Worm (Caenorhabditis elegans) whole organism, L1 larva: ENCODE data around the gene F09G2.2.

Experiments
- C16A3.4 ChIP-seq: fragments of 150-350 bp; optimal IDR thresholded peaks from 2 replicates; lab custom pipeline; 2014; ENCODE audit warnings: missing biosample characterization, missing genetic modification characterization
- aha-1 ChIP-seq: fragments of 150-350 bp; optimal IDR thresholded peaks from 2 replicates; lab custom pipeline; 2014; ENCODE audit warnings: missing biosample characterization, missing genetic modification characterization
- alr-1 ChIP-seq: fragments of 200-800 bp; sonication (Bioruptor generic); optimal IDR thresholded peaks from 2 replicates; lab custom pipeline; 2018; ENCODE audit warnings: borderline replicate concordance, mild to moderate bottlenecking, missing genetic modification characterization, missing compliant biosample characterization
- aly-2 ChIP-seq: fragments of 150-350 bp; optimal IDR thresholded peaks from 2 replicates; lab custom pipeline; 2014; ENCODE audit warnings: missing biosample characterization, missing genetic modification characterization
- ama-1 ChIP-seq: fragments of 150-350 bp; optimal IDR thresholded peaks from 2 replicates; lab custom pipeline; 2014
- ceh-63 ChIP-seq: fragments of 200-800 bp; sonication (Bioruptor generic); optimal IDR thresholded peaks from 2 replicates; lab custom pipeline; 2018; ENCODE audit warnings: mild to moderate bottlenecking, missing genetic modification characterization, missing compliant biosample characterization
- ceh-8 ChIP-seq: fragments of 200-800 bp; sonication (Bioruptor generic); optimal IDR thresholded peaks from 2 replicates; lab custom pipeline; 2018; ENCODE audit warnings: mild to moderate bottlenecking, missing genetic modification characterization, moderate library complexity, missing compliant biosample characterization
- ceh-82 ChIP-seq, 3 experiments: fragments of 150-350 bp in 1 of 3; sonication (generic microtip) in 2 of 3; optimal IDR thresholded peaks; 2 replicates each; lab custom pipeline; 2014 to 2017; ENCODE audit warnings: missing biosample characterization in 3 of 3, missing genetic modification characterization in 3 of 3
- dpl-1 ChIP-seq, 3 experiments: fragments of 150-350 bp in 2 of 3; sonication (generic microtip) in 1 of 3; optimal IDR thresholded peaks; 2 replicates each; lab custom pipeline; 2014 to 2017; ENCODE audit warnings: missing biosample characterization in 3 of 3, missing genetic modification characterization in 3 of 3, missing genetic modification reagents in 3 of 3
- efl-1 ChIP-seq, 4 experiments: fragments of 150-350 bp; optimal IDR thresholded peaks in 3 of 4; peaks in 1 of 4; 1 replicate in 1 of 4; 2 replicates in 3 of 4; lab custom pipeline; 2014; ENCODE audit warnings: missing biosample characterization in 2 of 4, missing genetic modification characterization in 2 of 4, missing genetic modification reagents in 2 of 4
- egl-13 ChIP-seq: sonication (generic microtip); optimal IDR thresholded peaks from 2 replicates; lab custom pipeline; 2016; ENCODE audit warnings: missing genotype, missing genetic modification reagents, missing genetic modification characterization, missing compliant biosample characterization
- fkh-10 ChIP-seq: sonication (generic microtip); optimal IDR thresholded peaks from 2 replicates; lab custom pipeline; 2017; ENCODE audit warnings: missing biosample characterization, missing genetic modification reagents, missing genetic modification characterization
- fkh-4 ChIP-seq: sonication (generic microtip); optimal IDR thresholded peaks from 2 replicates; lab custom pipeline; 2016; ENCODE audit warnings: missing compliant biosample characterization, missing genetic modification characterization, borderline replicate concordance
- hlh-17 ChIP-seq: fragments of 200-800 bp; sonication (Bioruptor generic); optimal IDR thresholded peaks from 2 replicates; lab custom pipeline; 2018; ENCODE audit warnings: missing genetic modification characterization, mild to moderate bottlenecking, missing compliant biosample characterization, moderate library complexity, borderline replicate concordance
- hlh-4 ChIP-seq: sonication (generic microtip); optimal IDR thresholded peaks from 2 replicates; lab custom pipeline; 2016; ENCODE audit warnings: mild to moderate bottlenecking, missing genetic modification characterization, missing compliant biosample characterization
- isw-1 ChIP-seq: fragments of 200-800 bp; sonication (Bioruptor generic); IDR thresholded peaks from 2 replicates; pipeline ENCODE4 v1.3.6; 2022; ENCODE audit warnings: missing genetic modification characterization, missing compliant biosample characterization
- lin-13 ChIP-seq: fragments of 150-350 bp; optimal IDR thresholded peaks from 2 replicates; lab custom pipeline; 2014; ENCODE audit warnings: missing biosample characterization, missing genetic modification reagents, missing genetic modification characterization
- lin-14 ChIP-seq: fragments of 200-800 bp; sonication (Bioruptor generic); optimal IDR thresholded peaks from 2 replicates; lab custom pipeline; 2018; ENCODE audit warnings: mild to moderate bottlenecking, missing genetic modification characterization, moderate library complexity, missing compliant biosample characterization
- lin-35 ChIP-seq, 2 experiments: fragments of 150-350 bp; optimal IDR thresholded peaks; 2 replicates each; lab custom pipeline; 2014; ENCODE audit warnings: missing biosample characterization in 2 of 2, missing genetic modification characterization in 2 of 2, missing genetic modification reagents in 2 of 2
- lin-39 ChIP-seq: fragments of 150-350 bp; optimal IDR thresholded peaks from 2 replicates; lab custom pipeline; 2014; ENCODE audit warnings: missing biosample characterization, missing genetic modification reagents, missing genetic modification characterization
- lsy-2 ChIP-seq, 2 experiments: fragments of 150-350 bp; optimal IDR thresholded peaks; 2 replicates each; lab custom pipeline; 2014; ENCODE audit warnings: missing biosample characterization in 2 of 2, missing genetic modification characterization in 2 of 2
- mab-9 ChIP-seq: fragments of 200-800 bp; sonication (Bioruptor generic); IDR thresholded peaks from 2 replicates; pipeline ENCODE4 v1.3.6; 2022; ENCODE audit warnings: missing genetic modification reagents, missing genetic modification characterization, missing compliant biosample characterization
- mdl-1 ChIP-seq, 2 experiments: fragments of 150-350 bp; optimal IDR thresholded peaks; 2 replicates each; lab custom pipeline; 2014 to 2017; ENCODE audit warnings: missing biosample characterization in 2 of 2, missing genetic modification characterization in 2 of 2, inconsistent platforms in 1 of 2
- nhr-12 ChIP-seq: sonication (generic microtip); optimal IDR thresholded peaks from 2 replicates; lab custom pipeline; 2017; ENCODE audit warnings: missing biosample characterization, missing genetic modification characterization
- nhr-76 ChIP-seq: sonication (generic microtip); optimal IDR thresholded peaks from 2 replicates; lab custom pipeline; 2017; ENCODE audit warnings: missing biosample characterization, missing genetic modification characterization
- nhr-77 ChIP-seq: fragments of 150-350 bp; optimal IDR thresholded peaks from 2 replicates; lab custom pipeline; 2014; ENCODE audit warnings: missing biosample characterization, missing genetic modification characterization
- nhr-84 ChIP-seq: sonication (generic microtip); optimal IDR thresholded peaks from 2 replicates; lab custom pipeline; 2017; ENCODE audit warnings: missing biosample characterization, missing genetic modification characterization
- nhr-90 ChIP-seq: sonication (generic microtip); optimal IDR thresholded peaks from 2 replicates; lab custom pipeline; 2016; ENCODE audit warnings: mild to moderate bottlenecking, missing genetic modification characterization, missing compliant biosample characterization; ENCODE audit not compliant: poor library complexity
- sptf-1 ChIP-seq: fragments of 150-350 bp; optimal IDR thresholded peaks from 2 replicates; lab custom pipeline; 2014; ENCODE audit warnings: missing biosample characterization, missing genetic modification characterization
- tbx-2 ChIP-seq: sonication (generic microtip); optimal IDR thresholded peaks from 2 replicates; lab custom pipeline; 2016; ENCODE audit warnings: missing genetic modification characterization, missing compliant biosample characterization
- unc-30 ChIP-seq: sonication (generic microtip); optimal IDR thresholded peaks from 2 replicates; lab custom pipeline; 2017; ENCODE audit warnings: missing biosample characterization, missing genetic modification characterization
- unc-62 ChIP-seq: fragments of 150-350 bp; optimal IDR thresholded peaks from 2 replicates; lab custom pipeline; 2014; ENCODE audit warnings: missing biosample characterization, missing genetic modification reagents, missing genetic modification characterization
- unc-86 ChIP-seq: sonication (generic microtip); optimal IDR thresholded peaks from 2 replicates; lab custom pipeline; 2016; ENCODE audit warnings: missing genetic modification characterization, missing compliant biosample characterization
- unc-98 ChIP-seq: fragments of 200-800 bp; sonication (Bioruptor generic); IDR thresholded peaks from 2 replicates; pipeline ENCODE4 v1.3.6; 2022; ENCODE audit warnings: missing genetic modification characterization, missing compliant biosample characterization
- ztf-4 ChIP-seq: fragments of 150-350 bp; optimal IDR thresholded peaks from 2 replicates; lab custom pipeline; 2014; ENCODE audit warnings: missing biosample characterization, missing genetic modification characterization

The F09G2.2 gene

ce11 chrV:7198403-7198802 lies 1.7 kb downstream of the F09G2.2 start (continued):
- peak; percentile 59 for TF ChIP-seq aly-2 (tag; lab: Kevin White, UChicago)
- no peak for TF ChIP-seq ztf-4
- peak in 1 of 2 experiments; percentile 31 for TF ChIP-seq lin-35 (GFP tag; optimal IDR thresholded peaks at IDR 0.05; lab: Kevin White, UChicago)
- TF ChIP-seq ceh-8 (GFP tag; lab: Kevin White, UChicago) = no peak
- TF ChIP-seq ama-1 (lab: Kevin White, UChicago) = peak; percentile 81

DNA sequence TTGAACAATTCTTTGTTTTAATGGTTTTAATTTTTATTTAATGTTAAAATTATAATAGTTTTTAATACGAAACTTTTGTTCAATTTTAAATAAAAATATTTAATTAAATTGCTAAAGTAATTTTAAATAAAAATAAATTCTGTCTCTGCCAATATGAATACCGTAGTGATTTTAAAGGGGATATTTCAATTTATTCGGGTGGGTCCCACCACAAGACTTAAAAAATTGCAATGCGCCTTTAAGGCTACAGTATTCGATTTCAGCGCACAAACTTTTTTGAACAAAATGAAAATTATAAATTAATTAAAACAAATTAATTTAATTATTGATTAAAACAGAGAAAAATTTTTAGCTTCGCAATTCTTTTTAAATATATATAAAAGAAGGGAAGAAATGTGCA lies 2.4 kb downstream of the F09G2.2 start:
- TF ChIP-seq nhr-84 = no peak
- no peak for TF ChIP-seq egl-13 (tag; lab: Kevin White, UChicago)
- TF ChIP-seq, all 84 proteins: peak for 0

ce11 chrV:7199932-7200331 lies 3.2 kb downstream of the F09G2.2 start, which contains the start of gene F09G2.1:
F09G2.1 (plus strand) TSS chrV:7200232.
- TF ChIP-seq unc-98 (no peak), fkh-4 (no peak), lin-39 (tag; lab: Kevin White, UChicago) (no peak), hlh-17 (GFP tag; lab: Kevin White, UChicago) (no peak), hlh-4 (tag; lab: Kevin White, UChicago) (no peak), mab-9 (GFP tag; lab: Robert Waterston, UW) (no peak), aha-1 (no peak), C16A3.4 (tag; lab: Kevin White, UChicago) (no peak), fkh-10 (GFP tag; lab: Kevin White, UChicago) (no peak), nhr-76 (tag; lab: Kevin White, UChicago) (no peak), ceh-63 (GFP tag; lab: Kevin White, UChicago) (no peak), unc-30 (no peak), nhr-12 (tag; lab: Kevin White, UChicago) (no peak)

DNA sequence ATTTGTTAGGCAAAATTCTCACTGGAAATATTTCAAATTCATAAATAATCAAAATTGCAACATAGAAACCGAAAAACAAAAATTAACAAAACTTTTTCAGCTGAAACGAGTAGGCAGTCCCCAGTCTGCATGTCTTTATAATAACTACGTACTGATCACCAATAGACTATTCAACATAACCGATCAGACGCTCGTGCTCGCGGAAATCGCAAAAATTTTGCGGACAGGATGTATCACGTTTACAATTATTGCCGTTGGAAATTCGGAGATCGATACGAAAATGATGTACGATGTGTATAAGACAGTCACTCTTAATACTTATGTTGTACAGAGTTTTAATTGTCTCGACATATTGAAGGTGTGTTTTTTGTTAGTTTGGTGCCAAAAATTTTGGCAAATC lies 4.6 kb downstream of the F09G2.2 start:
- no peak for TF ChIP-seq efl-1 (optimal IDR thresholded peaks at IDR 0.05; lab: Kevin White, UChicago)
- TF ChIP-seq efl-1 (GFP tag; optimal IDR thresholded peaks at IDR 0.05 in 1 of 2; lab: Kevin White, UChicago) = peak in 1 of 2 experiments; percentile 21
- no peak for TF ChIP-seq tbx-2 (tag; lab: Kevin White, UChicago)

DNA sequence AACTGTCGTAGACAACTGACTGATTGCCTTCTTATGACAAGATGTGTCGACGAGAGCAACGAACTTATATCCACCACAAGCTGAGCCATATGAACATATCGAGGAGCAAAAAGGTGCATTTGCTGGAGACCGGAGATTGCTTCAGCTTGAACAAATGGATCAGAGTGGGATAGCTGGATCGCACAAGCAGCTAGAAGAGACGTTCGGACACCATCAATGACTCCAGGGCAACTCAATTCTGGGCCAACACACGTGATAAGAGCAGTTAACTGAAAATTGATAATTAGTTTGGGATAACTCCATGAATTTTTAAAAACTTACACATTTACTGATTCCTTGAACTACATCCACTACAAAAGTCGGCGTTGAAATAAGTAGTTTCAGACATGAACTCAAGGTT lies 12.3 kb downstream of the F09G2.2 start:
- TF ChIP-seq efl-1 (optimal IDR thresholded peaks at IDR 0.05; lab: Kevin White, UChicago) (no peak), efl-1 (GFP tag; optimal IDR thresholded peaks at IDR 0.05 in 1 of 2; lab: Kevin White, UChicago) (peak in 1 of 2 experiments; percentile 82), hlh-17 (GFP tag; lab: Kevin White, UChicago) (no peak)

- no peak for TF ChIP-seq lsy-2 (tag; optimal IDR thresholded peaks at IDR 0.05; lab: Kevin White, UChicago)
- no peak for TF ChIP-seq fkh-10 (GFP tag; lab: Kevin White, UChicago)
- no peak for TF ChIP-seq alr-1 (tag; lab: Kevin White, UChicago)
- no peak for TF ChIP-seq unc-98
- TF ChIP-seq mdl-1 (tag; optimal IDR thresholded peaks at IDR 0.05; lab: Kevin White, UChicago) = no peak
- TF ChIP-seq nhr-77 (tag; lab: Kevin White, UChicago) = no peak
- TF ChIP-seq sptf-1 = no peak
- no peak for TF ChIP-seq nhr-76 (tag; lab: Kevin White, UChicago)
- TF ChIP-seq unc-62 (GFP tag; lab: Kevin White, UChicago) = no peak
These were observed 18.1 kb downstream of the F09G2.2 start, which contains the start of gene soap-1 for ce11 chrV:7214802-7215201. soap-1 (minus strand) TSS chrV:7214902.

- TF ChIP-seq isw-1 (peak; percentile 20), nhr-90 (tag; lab: Kevin White, UChicago) (no peak), lin-14 (GFP tag; lab: Kevin White, UChicago) (peak; percentile 54), efl-1 (optimal IDR thresholded peaks at IDR 0.05; lab: Kevin White, UChicago) (peak; percentile 4 to 11), efl-1 (GFP tag; optimal IDR thresholded peaks at IDR 0.05 in 1 of 2; lab: Kevin White, UChicago) (no peak), egl-13 (tag; lab: Kevin White, UChicago) (no peak), dpl-1 (GFP tag; optimal IDR thresholded peaks at IDR 0.05; lab: Kevin White, UChicago) (peak in 1 of 3 experiments; percentile 0), unc-86 (tag; lab: Kevin White, UChicago) (peak; percentile 1), ceh-82 (tag; optimal IDR thresholded peaks at IDR 0.05; lab: Kevin White, UChicago) (peak in 1 of 3 experiments; percentile 19), lin-13 (GFP tag; lab: Kevin White, UChicago) (no peak), fkh-4 (no peak), lsy-2 (tag; optimal IDR thresholded peaks at IDR 0.05; lab: Kevin White, UChicago) (peak in 1 of 2 experiments; percentile 22)
These were observed 19.3 kb downstream of the F09G2.2 start for ce11 chrV:7216016-7216415.
